Worm (Caenorhabditis elegans) whole organism, L1 larva: ENCODE results near the gene F35A5.1.

ENCODE experiments used
- C34B4.2 ChIP-seq: sonication (generic microtip); optimal IDR thresholded peaks from 2 replicates; lab custom pipeline; 2017; ENCODE audit warnings: mild to moderate bottlenecking, missing genetic modification characterization, missing compliant biosample characterization
- ama-1 ChIP-seq: fragments of 150-350 bp; optimal IDR thresholded peaks from 2 replicates; lab custom pipeline; 2014
- hlh-17 ChIP-seq: fragments of 200-800 bp; sonication (Bioruptor generic); optimal IDR thresholded peaks from 2 replicates; lab custom pipeline; 2018; ENCODE audit warnings: missing genetic modification characterization, mild to moderate bottlenecking, missing compliant biosample characterization, moderate library complexity, borderline replicate concordance
- lin-15B ChIP-seq: fragments of 150-350 bp; sonication (generic microtip); optimal IDR thresholded peaks from 3 replicates; lab custom pipeline; 2014; ENCODE audit warnings: missing biosample characterization, missing genetic modification characterization
- lin-35 ChIP-seq, 2 experiments: fragments of 150-350 bp; optimal IDR thresholded peaks; 2 replicates each; lab custom pipeline; 2014; ENCODE audit warnings: missing biosample characterization in 2 of 2, missing genetic modification characterization in 2 of 2, missing genetic modification reagents in 2 of 2
- nhr-90 ChIP-seq: sonication (generic microtip); optimal IDR thresholded peaks from 2 replicates; lab custom pipeline; 2016; ENCODE audit warnings: mild to moderate bottlenecking, missing genetic modification characterization, missing compliant biosample characterization; ENCODE audit not compliant: poor library complexity
- skn-1 ChIP-seq: fragments of 150-350 bp; optimal IDR thresholded peaks from 2 replicates; lab custom pipeline; 2014; ENCODE audit warnings: missing biosample characterization, missing genetic modification characterization
- ztf-11 ChIP-seq, 2 experiments: sonication (generic microtip); optimal IDR thresholded peaks; 2 replicates each; lab custom pipeline; 2016 to 2017; ENCODE audit warnings: missing genetic modification characterization in 2 of 2, missing biosample characterization in 1 of 2, missing compliant biosample characterization in 1 of 2

- TF ChIP-seq lin-35 (GFP tag; optimal IDR thresholded peaks at IDR 0.05; lab: Kevin White, UChicago): no peak
- no peak for TF ChIP-seq C34B4.2
- no peak for TF ChIP-seq hlh-17
- TF ChIP-seq lin-15B (tag; lab: Kevin White, UChicago): no peak
- TF ChIP-seq nhr-90: no peak
- TF ChIP-seq ama-1 (lab: Kevin White, UChicago): no peak
- TF ChIP-seq ztf-11 (tag; optimal IDR thresholded peaks at IDR 0.05; lab: Kevin White, UChicago): no peak
- no peak for TF ChIP-seq skn-1 (tag; lab: Kevin White, UChicago)
Observed at ce11 chrX:3821609-3822008, 14.3 kb downstream of the F35A5.1 start.
